Fruit fly (Drosophila melanogaster) Kc167 (cell line): ENCODE measurements around the gene CG33965.

Experiments used
- Myc ChIP-seq: fragments of >200 bp; optimal IDR thresholded peaks from 2 replicates; lab custom pipeline; 2017; ENCODE audit warnings: missing external identifiers
- Sin3A ChIP-seq: fragments of >200 bp; optimal IDR thresholded peaks from 2 replicates; lab custom pipeline; 2018; ENCODE audit warnings: missing external identifiers
- h ChIP-seq: fragments of >200 bp; optimal IDR thresholded peaks from 3 replicates; lab custom pipeline; 2018; ENCODE audit warnings: missing external identifiers
- insv ChIP-seq: fragments of >200 bp; optimal IDR thresholded peaks from 3 replicates; lab custom pipeline; 2018; ENCODE audit warnings: missing external identifiers
- psq ChIP-seq: fragments of >200 bp; optimal IDR thresholded peaks from 2 replicates; lab custom pipeline; 2017; ENCODE audit warnings: missing external identifiers
- ttk ChIP-seq: sonication (Bioruptor generic); optimal IDR thresholded peaks from 2 replicates; lab custom pipeline; 2017; ENCODE audit warnings: missing external identifiers

DNA sequence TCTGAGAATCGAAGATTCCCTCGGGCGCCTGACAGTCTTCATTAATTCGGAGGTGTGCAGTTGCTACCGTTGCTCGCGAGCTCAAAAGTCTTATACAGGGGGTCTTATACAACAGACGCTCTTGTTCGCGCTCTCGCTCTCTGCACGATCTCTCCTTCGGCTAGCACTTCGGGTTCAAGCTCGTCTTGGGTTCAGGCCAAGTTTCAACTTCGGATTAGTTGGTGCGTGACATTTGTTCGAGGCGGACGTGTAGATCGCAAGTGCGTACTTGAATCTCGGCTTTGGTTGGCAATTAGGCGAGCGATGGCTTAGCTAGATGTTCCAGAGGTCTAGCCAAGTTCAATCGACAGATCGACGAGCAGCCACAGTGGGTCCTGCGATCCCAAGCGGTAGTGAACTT, 24.5 kb upstream of the CG33965 start:
- no peak for TF ChIP-seq ttk (lab: Kevin White, UChicago)
- TF ChIP-seq insv = no peak
- TF ChIP-seq h (lab: Kevin White, UChicago) = no peak
- TF ChIP-seq psq = no peak
- no peak for TF ChIP-seq Myc (lab: Kevin White, UChicago)
- no peak for TF ChIP-seq Sin3A
